Fruit fly (Drosophila melanogaster) Kc167 (cell line): ENCODE results near the gene Sik2.

ENCODE experiments used
- Myc ChIP-seq: fragments of >200 bp; optimal IDR thresholded peaks from 2 replicates; lab custom pipeline; 2017; ENCODE audit warnings: missing external identifiers
- Sin3A ChIP-seq: fragments of >200 bp; optimal IDR thresholded peaks from 2 replicates; lab custom pipeline; 2018; ENCODE audit warnings: missing external identifiers
- h ChIP-seq: fragments of >200 bp; optimal IDR thresholded peaks from 3 replicates; lab custom pipeline; 2018; ENCODE audit warnings: missing external identifiers
- psq ChIP-seq: fragments of >200 bp; optimal IDR thresholded peaks from 2 replicates; lab custom pipeline; 2017; ENCODE audit warnings: missing external identifiers

- no peak for TF ChIP-seq psq (lab: Kevin White, UChicago)
- no peak for TF ChIP-seq h (lab: Kevin White, UChicago)
- TF ChIP-seq Sin3A (lab: Kevin White, UChicago), result no peak
- no peak for TF ChIP-seq Myc (lab: Kevin White, UChicago)
These were observed 12.7 kb downstream of the Sik2 start for dm6 chrX:2048778-2049686.
